Worm (Caenorhabditis elegans): ENCODE data around the gene bath-1.

- TF ChIP-seq hlh-6 (tag; optimal IDR thresholded peaks at IDR 0.05) (no peak), hlh-30 (tag; optimal IDR thresholded peaks at IDR 0.05; ENCODE audit: insufficient read depth) (no peak), syd-9 (tag; optimal IDR thresholded peaks at IDR 0.05) (no peak), hlh-8 (tag; optimal IDR thresholded peaks at IDR 0.05) (no peak), K02D7.2 (tag; optimal IDR thresholded peaks at IDR 0.05) (no peak), elt-2 (tag; optimal IDR thresholded peaks at IDR 0.05) (no peak)
Observed at ce11 chrII:2042447-2042846, 13.8 kb upstream of the bath-1 start, which contains the start of gene bath-20.

Measured in whole organism, late embryonic.